Fruit fly (Drosophila melanogaster) whole organism, embryonic: ENCODE data around the gene CG44088.

Experiments
- CG10147 ChIP-seq: fragments of 200-800 bp; sonication (Bioruptor generic); optimal IDR thresholded peaks from 2 replicates; lab custom pipeline; 2019; ENCODE audit warnings: missing biosample characterization, mild to moderate bottlenecking, missing genetic modification characterization, moderate library complexity
- CG12299 ChIP-seq: fragments of 200-800 bp; sonication (Bioruptor generic); optimal IDR thresholded peaks from 2 replicates; lab custom pipeline; 2018; ENCODE audit warnings: missing biosample characterization, mild to moderate bottlenecking, missing genetic modification characterization
- CG12769 ChIP-seq: fragments of 200-800 bp; sonication (Bioruptor generic); optimal IDR thresholded peaks from 2 replicates; lab custom pipeline; 2019; ENCODE audit warnings: missing biosample characterization, mild to moderate bottlenecking, missing genetic modification characterization, moderate library complexity
- CG14014 ChIP-seq: fragments of 200-800 bp; sonication (Bioruptor generic); IDR thresholded peaks from 2 replicates; pipeline ENCODE4 v1.3.6; 2022; ENCODE audit warnings: missing biosample characterization, missing genetic modification characterization
- CG14710 ChIP-seq: fragments of 200-800 bp; sonication (Bioruptor generic); optimal IDR thresholded peaks from 3 replicates; lab custom pipeline; 2019; ENCODE audit warnings: missing biosample characterization, mild to moderate bottlenecking, missing genetic modification characterization, moderate library complexity
- CG14860 ChIP-seq: fragments of 200-800 bp; sonication (Bioruptor generic); IDR thresholded peaks from 3 replicates; pipeline ENCODE4 v1.3.6; 2022; ENCODE audit warnings: missing biosample characterization, missing genetic modification characterization; ENCODE audit not compliant: partially characterized antibody
- CG15696 ChIP-seq: fragments of 200-800 bp; sonication (Bioruptor generic); optimal IDR thresholded peaks from 2 replicates; lab custom pipeline; 2019; ENCODE audit warnings: missing biosample characterization, mild to moderate bottlenecking, missing genetic modification characterization, moderate library complexity
- CG17328 ChIP-seq: fragments of 200-800 bp; sonication (Bioruptor generic); IDR thresholded peaks from 2 replicates; pipeline ENCODE4 v1.3.6; 2022; ENCODE audit warnings: missing biosample characterization, missing genetic modification characterization
- CG17361 ChIP-seq: fragments of 200-800 bp; sonication (Bioruptor generic); IDR thresholded peaks from 3 replicates; pipeline ENCODE4 v1.3.6; 2022; ENCODE audit warnings: missing biosample characterization, missing genetic modification characterization
- CG30020 ChIP-seq: fragments of 200-800 bp; optimal IDR thresholded peaks from 2 replicates; lab custom pipeline; 2019; ENCODE audit warnings: missing biosample characterization, mild to moderate bottlenecking, missing genetic modification characterization, moderate library complexity
- CG30403 ChIP-seq: fragments of 200-800 bp; sonication (Bioruptor generic); optimal IDR thresholded peaks from 3 replicates; lab custom pipeline; 2016; ENCODE audit warnings: missing biosample characterization, missing genetic modification characterization
- CG32767 ChIP-seq: fragments of 200-800 bp; sonication (Bioruptor generic); IDR thresholded peaks from 2 replicates; pipeline ENCODE4 v1.3.6; 2022; ENCODE audit warnings: missing biosample characterization, missing genetic modification characterization
- CG7357 ChIP-seq: fragments of 200-800 bp; sonication (Bioruptor generic); IDR thresholded peaks from 3 replicates; pipeline ENCODE4 v1.3.6; 2022; ENCODE audit warnings: missing biosample characterization, missing genetic modification characterization
- CG8281 ChIP-seq: fragments of 200-800 bp; sonication (Bioruptor generic); optimal IDR thresholded peaks from 2 replicates; lab custom pipeline; 2018; ENCODE audit warnings: missing biosample characterization, mild to moderate bottlenecking, missing genetic modification characterization, moderate library complexity
- CG8388 ChIP-seq: fragments of 200-800 bp; sonication (Bioruptor generic); optimal IDR thresholded peaks from 2 replicates; lab custom pipeline; 2019; ENCODE audit warnings: missing biosample characterization, mild to moderate bottlenecking, missing genetic modification characterization, moderate library complexity
- CG9797 ChIP-seq: fragments of 200-800 bp; sonication (Bioruptor generic); optimal IDR thresholded peaks from 3 replicates; lab custom pipeline; 2018; ENCODE audit warnings: missing biosample characterization, mild to moderate bottlenecking, missing genetic modification characterization
- Dll ChIP-seq: fragments of 200-800 bp; sonication (Bioruptor generic); IDR thresholded peaks from 4 replicates; pipeline ENCODE4 v1.3.6; 2022; ENCODE audit warnings: missing biosample characterization, missing genetic modification characterization; ENCODE audit not compliant: partially characterized antibody
- Drgx ChIP-seq: fragments of 200-800 bp; sonication (Bioruptor generic); IDR thresholded peaks from 2 replicates; pipeline ENCODE4 v1.3.6; 2022; ENCODE audit warnings: missing biosample characterization, missing genetic modification characterization
- Jarid2 ChIP-seq: fragments of 200-800 bp; sonication (Bioruptor generic); optimal IDR thresholded peaks from 3 replicates; lab custom pipeline; 2017; ENCODE audit warnings: mild to moderate bottlenecking, missing biosample characterization, missing genetic modification reagents, missing genetic modification characterization
- MBD-R2 ChIP-seq: fragments of 200-800 bp; sonication (Bioruptor generic); IDR thresholded peaks from 2 replicates; pipeline ENCODE4 v1.3.6; 2022; ENCODE audit warnings: missing biosample characterization, missing genetic modification characterization
- MESR4 ChIP-seq: fragments of 200-800 bp; sonication (Bioruptor generic); optimal IDR thresholded peaks from 2 replicates; lab custom pipeline; 2018; ENCODE audit warnings: missing biosample characterization, mild to moderate bottlenecking, missing genetic modification characterization, moderate library complexity
- Med ChIP-seq: fragments of 200-800 bp; sonication (Bioruptor generic); peaks from one replicate; lab custom pipeline; 2016; ENCODE audit warnings: missing biosample characterization, missing genetic modification characterization, mild to moderate bottlenecking, inconsistent platforms, moderate library complexity
- NFAT ChIP-seq: fragments of 200-800 bp; sonication (Bioruptor generic); IDR thresholded peaks from 2 replicates; pipeline ENCODE4 v1.3.6; 2022; ENCODE audit warnings: missing biosample characterization, missing genetic modification characterization
- Opbp ChIP-seq: fragments of 200-800 bp; sonication (Bioruptor generic); IDR thresholded peaks from 3 replicates; pipeline ENCODE4 v1.3.6; 2022; ENCODE audit warnings: missing biosample characterization, missing genetic modification characterization; ENCODE audit not compliant: partially characterized antibody
- Ptx1 ChIP-seq: fragments of 200-800 bp; sonication (Bioruptor generic); IDR thresholded peaks from 2 replicates; pipeline ENCODE4 v1.3.6; 2022; ENCODE audit warnings: missing biosample characterization, missing genetic modification characterization
- Sox102F ChIP-seq: fragments of 200-800 bp; sonication (Bioruptor generic); optimal IDR thresholded peaks from 2 replicates; lab custom pipeline; 2018; ENCODE audit warnings: missing biosample characterization, mild to moderate bottlenecking, missing genetic modification characterization, moderate library complexity
- Sry-δ ChIP-seq: fragments of 200-800 bp; sonication (Bioruptor generic); optimal IDR thresholded peaks from 2 replicates; lab custom pipeline; 2016; ENCODE audit warnings: missing biosample characterization, missing genetic modification characterization
- abd-A ChIP-seq: fragments of 200-800 bp; sonication (Bioruptor generic); optimal IDR thresholded peaks from 3 replicates; lab custom pipeline; 2019; ENCODE audit warnings: missing biosample characterization, mild to moderate bottlenecking, missing genetic modification characterization, moderate library complexity
- gfzf ChIP-seq: fragments of 200-800 bp; sonication (Bioruptor generic); optimal IDR thresholded peaks from 2 replicates; lab custom pipeline; 2016; ENCODE audit warnings: missing biosample characterization, mild to moderate bottlenecking, missing genetic modification characterization, moderate library complexity
- gro ChIP-seq: fragments of 200-800 bp; sonication (Bioruptor generic); optimal IDR thresholded peaks from 2 replicates; lab custom pipeline; 2016; ENCODE audit warnings: missing biosample characterization, missing genetic modification characterization
- hth ChIP-seq: fragments of >200 bp; optimal IDR thresholded peaks from 2 replicates; lab custom pipeline; 2017; ENCODE audit warnings: inconsistent platforms
- klu ChIP-seq: fragments of 200-800 bp; sonication (Bioruptor generic); IDR thresholded peaks from 2 replicates; pipeline ENCODE4 v1.3.6; 2022; ENCODE audit warnings: missing biosample characterization, missing genetic modification characterization
- lab ChIP-seq: fragments of 200-800 bp; sonication (Bioruptor generic); optimal IDR thresholded peaks from 3 replicates; lab custom pipeline; 2017; ENCODE audit warnings: missing biosample characterization, missing genetic modification characterization, mild to moderate bottlenecking, moderate library complexity, missing genetic modification reagents
- nmo ChIP-seq: fragments of 200-800 bp; sonication (Bioruptor generic); optimal IDR thresholded peaks from 2 replicates; lab custom pipeline; 2018; ENCODE audit warnings: missing biosample characterization, mild to moderate bottlenecking, missing genetic modification characterization, moderate library complexity
- pan ChIP-seq, 4 experiments: fragments of >200 bp in 3 of 4; fragments of 200-800 bp in 1 of 4; sonication (Bioruptor generic) in 1 of 4; optimal IDR thresholded peaks in 3 of 4; IDR thresholded peaks in 1 of 4; 2 replicates each; pipeline versions ENCODE4 v1.3.6 to Lab custom; 2017 to 2022; ENCODE audit warnings: missing biosample characterization in 2 of 4, missing genetic modification characterization in 2 of 4, mixed read lengths in 1 of 4
- pho ChIP-seq: fragments of 200-800 bp; sonication (Bioruptor generic); optimal IDR thresholded peaks from 2 replicates; lab custom pipeline; 2016; ENCODE audit warnings: missing biosample characterization, missing genetic modification characterization
- phol ChIP-seq: fragments of 200-800 bp; sonication (Bioruptor generic); optimal IDR thresholded peaks from 3 replicates; lab custom pipeline; 2018; ENCODE audit warnings: missing biosample characterization, mild to moderate bottlenecking, missing genetic modification characterization, moderate library complexity
- pita ChIP-seq: fragments of 200-800 bp; sonication (Bioruptor generic); optimal IDR thresholded peaks from 2 replicates; lab custom pipeline; 2017; ENCODE audit warnings: missing biosample characterization, mild to moderate bottlenecking, missing genetic modification characterization
- scrt ChIP-seq: fragments of 200-800 bp; sonication (Bioruptor generic); optimal IDR thresholded peaks from 2 replicates; lab custom pipeline; 2018; ENCODE audit warnings: missing biosample characterization, mild to moderate bottlenecking, missing genetic modification characterization, moderate library complexity
- slbo ChIP-seq: fragments of 200-800 bp; sonication (Bioruptor generic); IDR thresholded peaks from 2 replicates; pipeline ENCODE4 v1.3.6; 2022; ENCODE audit warnings: missing biosample characterization, missing genetic modification characterization
- stwl ChIP-seq: fragments of 200-800 bp; sonication (Bioruptor generic); optimal IDR thresholded peaks from 3 replicates; lab custom pipeline; 2018; ENCODE audit warnings: missing biosample characterization, mild to moderate bottlenecking, missing genetic modification characterization, moderate library complexity
- trem ChIP-seq: fragments of 200-800 bp; optimal IDR thresholded peaks from 3 replicates; lab custom pipeline; 2019; ENCODE audit warnings: missing biosample characterization, mild to moderate bottlenecking, missing genetic modification characterization, moderate library complexity
- ttk ChIP-seq: fragments of 200-800 bp; sonication (Bioruptor generic); IDR thresholded peaks from 2 replicates; pipeline ENCODE4 v2.1.2; 2022; ENCODE audit warnings: missing biosample characterization, missing genetic modification characterization
- zen2 ChIP-seq: fragments of 200-800 bp; sonication (Bioruptor generic); IDR thresholded peaks from 3 replicates; pipeline ENCODE4 v1.3.6; 2022; ENCODE audit warnings: missing biosample characterization, missing genetic modification characterization; ENCODE audit not compliant: partially characterized antibody

CG44088 gene

DNA sequence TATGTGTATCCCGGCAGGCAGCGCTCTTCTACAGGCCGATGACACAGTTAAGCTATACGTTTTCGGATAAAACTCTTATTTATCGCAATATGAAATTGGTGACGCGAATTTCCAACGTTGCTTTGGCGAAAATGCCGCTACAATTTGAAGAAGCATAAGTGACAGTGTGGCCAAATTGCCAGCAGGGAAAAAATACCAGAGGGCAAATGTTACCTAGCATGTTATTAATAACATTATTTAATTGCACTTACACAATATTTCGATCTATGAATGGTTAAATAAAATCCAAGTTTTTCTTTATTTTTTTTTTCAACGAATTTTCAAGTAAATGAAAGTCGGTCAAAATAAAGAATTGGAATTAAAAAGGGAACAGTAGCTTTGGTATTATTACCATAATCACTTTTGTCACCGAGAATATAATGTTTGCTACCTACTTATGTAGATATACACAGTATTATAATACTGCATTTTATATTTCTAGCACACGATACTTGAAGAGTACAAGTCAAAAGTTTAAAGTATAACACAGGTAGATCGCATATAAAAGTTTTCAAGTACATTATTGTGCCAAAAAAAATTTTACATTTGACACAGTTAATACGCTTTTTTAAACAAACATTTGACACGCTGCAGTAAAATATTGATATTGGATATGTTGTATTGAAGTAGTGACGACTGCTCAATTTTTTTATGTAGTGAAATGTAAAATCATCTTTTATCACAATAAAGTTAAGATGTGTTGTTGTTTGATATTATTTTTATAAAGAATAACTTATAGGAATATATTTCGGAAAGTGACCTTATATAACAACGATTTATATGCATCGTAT lies 25.8 kb downstream of the CG44088 start, which contains the start of gene tacc (continued):
- peak; percentile 15 for TF ChIP-seq CG30020
- TF ChIP-seq trem (tag; lab: Kevin White, UChicago): peak; percentile 8
- peak; percentile 47 for TF ChIP-seq stwl (tag; lab: Kevin White, UChicago)
- TF ChIP-seq CG9797: peak; percentile 78
- TF ChIP-seq klu: no peak
- peak; percentile 10 for TF ChIP-seq phol (tag; lab: Kevin White, UChicago)
- TF ChIP-seq gfzf (GFP tag; lab: Kevin White, UChicago): peak; percentile 80
- TF ChIP-seq abd-A (tag; lab: Kevin White, UChicago): peak; percentile 45
- TF ChIP-seq Opbp (GFP tag; lab: Robert Waterston, UW): 0 out of 3 replicates have a peak, but pooled peaks have one; percentile 23
- no peak for TF ChIP-seq CG15696 (tag; lab: Kevin White, UChicago)
- TF ChIP-seq CG14710: peak; percentile 38
- peak; percentile 29 for TF ChIP-seq MESR4 (GFP tag; lab: Kevin White, UChicago)
- peak; percentile 12 for TF ChIP-seq nmo (GFP tag; lab: Kevin White, UChicago)
- peak; percentile 3 for TF ChIP-seq Sry-δ (GFP tag; lab: Kevin White, UChicago)
- TF ChIP-seq Dll: 0 out of 4 replicates have a peak, but pooled peaks have one; percentile 31
- peak; percentile 40; the same call in 2 of the 3 replicates for TF ChIP-seq CG17361 (GFP tag; lab: Robert Waterston, UW)
- peak; percentile 23; the same call in 1 of the 2 replicates for TF ChIP-seq MBD-R2
- peak; percentile 99 for TF ChIP-seq CG8281 (tag; lab: Kevin White, UChicago)
- TF ChIP-seq pho (GFP tag; lab: Kevin White, UChicago): no peak
- no peak for TF ChIP-seq pita
- no peak for TF ChIP-seq CG7357 (GFP tag; lab: Robert Waterston, UW)
- TF ChIP-seq CG12299: no peak

DNA sequence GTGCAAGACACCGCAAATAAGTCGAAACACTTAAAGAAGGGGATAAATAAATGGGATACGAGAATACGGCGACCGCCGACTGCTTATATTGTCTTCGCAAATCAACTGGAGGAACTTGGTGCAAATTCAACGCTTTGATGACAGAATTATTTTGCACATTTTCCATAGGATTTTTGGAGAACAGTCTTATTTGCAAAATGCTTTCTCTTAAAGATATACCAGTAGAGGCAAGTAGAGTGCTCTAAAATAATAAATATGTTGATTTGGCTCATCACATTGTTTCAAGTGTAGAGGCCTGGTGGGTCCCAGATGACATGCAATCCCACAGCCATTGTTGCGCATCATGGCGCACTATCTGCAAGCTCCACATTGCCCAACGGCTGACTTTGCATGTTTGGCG lies 27.6 kb downstream of the CG44088 start:
- TF ChIP-seq CG12769 (tag; lab: Kevin White, UChicago) (no peak), pan (optimal IDR thresholded peaks at IDR 0.05; lab: Kevin White, UChicago) (no peak), pan (GFP tag; optimal IDR thresholded peaks at IDR 0.05 in 1 of 2, IDR thresholded peaks at IDR 0.05 in 1 of 2) (peak in 1 of 2 experiments; percentile 7), slbo (GFP tag; lab: Robert Waterston, UW) (no peak), Drgx (GFP tag; lab: Robert Waterston, UW) (peak; percentile 43), Opbp (GFP tag; lab: Robert Waterston, UW) (0 out of 3 replicates have a peak, but pooled peaks have one; percentile 18), hth (lab: Kevin White, UChicago) (no peak), CG32767 (GFP tag; lab: Robert Waterston, UW) (no peak), CG30403 (GFP tag; lab: Kevin White, UChicago) (no peak)
- TF ChIP-seq, all 482 proteins: peak for 3

DNA sequence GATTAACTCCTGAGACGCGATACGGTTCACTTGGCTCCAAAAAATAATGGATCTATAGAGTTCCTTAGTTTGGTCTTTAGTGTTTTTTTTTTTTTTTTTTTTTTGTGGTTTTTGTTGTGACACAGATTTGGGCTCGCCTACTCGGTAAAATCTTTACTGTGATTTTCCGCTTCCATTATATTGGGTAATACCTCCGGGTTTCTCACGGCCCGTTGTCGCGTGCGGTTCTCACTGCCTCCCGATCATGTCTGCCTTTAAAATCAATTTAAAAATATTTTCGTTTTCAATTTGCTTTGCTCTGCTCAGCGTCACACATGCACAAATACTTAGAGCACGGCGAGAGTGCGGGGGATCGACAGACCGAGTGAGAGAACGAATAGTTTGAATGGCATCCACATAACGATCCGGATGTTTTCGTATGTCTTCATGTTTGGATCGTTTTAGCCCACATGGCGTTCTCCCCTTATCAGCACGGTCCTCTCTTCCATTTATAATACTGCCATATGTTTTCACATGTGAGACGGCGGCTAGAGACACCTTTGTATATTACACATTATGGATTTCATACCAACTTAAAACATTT lies 28.6 kb downstream of the CG44088 start:
- TF ChIP-seq ttk (GFP tag; lab: Robert Waterston, UW) (no peak), Jarid2 (GFP tag; lab: Kevin White, UChicago) (peak; percentile 50), CG14860 (GFP tag; lab: Robert Waterston, UW) (no peak), zen2 (0 out of 3 replicates have a peak, but pooled peaks have one; percentile 26), CG10147 (GFP tag; lab: Kevin White, UChicago) (peak; percentile 4), NFAT (GFP tag; lab: Robert Waterston, UW) (no peak), lab (GFP tag; lab: Kevin White, UChicago) (peak; percentile 24), CG8388 (GFP tag; lab: Kevin White, UChicago) (no peak), scrt (GFP tag; lab: Kevin White, UChicago) (no peak), Opbp (GFP tag; lab: Robert Waterston, UW) (no peak), Ptx1 (GFP tag; lab: Robert Waterston, UW) (no peak), Med (peak; percentile 77), CG15696 (tag; lab: Kevin White, UChicago) (no peak), CG14014 (GFP tag; lab: Robert Waterston, UW) (0 out of 2 replicates have a peak, but pooled peaks have one; percentile 15), gro (GFP tag; lab: Kevin White, UChicago) (no peak), Sox102F (no peak), CG17328 (GFP tag; lab: Robert Waterston, UW) (no peak)
